Fruit fly (Drosophila melanogaster) whole organism, embryonic: Measurements from ENCODE around the gene CG3091.

ENCODE experiments used
- Asciz ChIP-seq: fragments of 200-800 bp; sonication (Bioruptor generic); optimal IDR thresholded peaks from 2 replicates; lab custom pipeline; 2017; ENCODE audit warnings: missing biosample characterization, mild to moderate bottlenecking, missing genetic modification characterization, missing genetic modification reagents
- B-H1 ChIP-seq: fragments of 200-800 bp; sonication (Bioruptor generic); IDR thresholded peaks from 3 replicates; pipeline ENCODE4 v1.3.6; 2022; ENCODE audit warnings: missing biosample characterization, missing genetic modification characterization
- CG10274 ChIP-seq: fragments of 200-800 bp; sonication (Bioruptor generic); optimal IDR thresholded peaks from 3 replicates; lab custom pipeline; 2017; ENCODE audit warnings: missing biosample characterization, mild to moderate bottlenecking, missing genetic modification characterization
- CG11247 ChIP-seq: fragments of 200-800 bp; sonication (Bioruptor generic); IDR thresholded peaks from 2 replicates; pipeline ENCODE4 v1.3.6; 2022; ENCODE audit warnings: missing biosample characterization, missing genetic modification characterization
- CG11695 ChIP-seq: fragments of 200-800 bp; sonication (Bioruptor generic); IDR thresholded peaks from 3 replicates; pipeline ENCODE4 v1.3.6; 2022; ENCODE audit warnings: missing biosample characterization, missing genetic modification characterization
- CG11696 ChIP-seq: fragments of 200-800 bp; sonication (Bioruptor generic); IDR thresholded peaks from 2 replicates; pipeline ENCODE4 v1.3.6; 2022; ENCODE audit warnings: missing biosample characterization, missing genetic modification characterization
- CG12769 ChIP-seq: fragments of 200-800 bp; sonication (Bioruptor generic); optimal IDR thresholded peaks from 2 replicates; lab custom pipeline; 2019; ENCODE audit warnings: missing biosample characterization, mild to moderate bottlenecking, missing genetic modification characterization, moderate library complexity
- CG13296 ChIP-seq: fragments of 200-800 bp; sonication (Bioruptor generic); optimal IDR thresholded peaks from 3 replicates; lab custom pipeline; 2018; ENCODE audit warnings: missing biosample characterization, mild to moderate bottlenecking, missing genetic modification characterization
- CG14710 ChIP-seq: fragments of 200-800 bp; sonication (Bioruptor generic); optimal IDR thresholded peaks from 3 replicates; lab custom pipeline; 2019; ENCODE audit warnings: missing biosample characterization, mild to moderate bottlenecking, missing genetic modification characterization, moderate library complexity
- CG14965 ChIP-seq: fragments of 200-800 bp; sonication (Bioruptor generic); optimal IDR thresholded peaks from 2 replicates; lab custom pipeline; 2016; ENCODE audit warnings: missing biosample characterization, missing genetic modification characterization, borderline replicate concordance
- CG15011 ChIP-seq: fragments of 200-800 bp; sonication (Bioruptor generic); optimal IDR thresholded peaks from 3 replicates; lab custom pipeline; 2018; ENCODE audit warnings: missing biosample characterization, mild to moderate bottlenecking, missing genetic modification characterization
- CG16813 ChIP-seq: fragments of 200-800 bp; sonication (Bioruptor generic); IDR thresholded peaks from 3 replicates; pipeline ENCODE4 v1.3.6; 2022; ENCODE audit warnings: missing biosample characterization, missing genetic modification characterization; ENCODE audit not compliant: partially characterized antibody
- CG17361 ChIP-seq: fragments of 200-800 bp; sonication (Bioruptor generic); IDR thresholded peaks from 3 replicates; pipeline ENCODE4 v1.3.6; 2022; ENCODE audit warnings: missing biosample characterization, missing genetic modification characterization
- CG3838 ChIP-seq: fragments of 200-800 bp; sonication (Bioruptor generic); optimal IDR thresholded peaks from 3 replicates; lab custom pipeline; 2016; ENCODE audit warnings: missing biosample characterization, missing genetic modification characterization
- CG7745 ChIP-seq: fragments of 200-800 bp; sonication (Bioruptor generic); optimal IDR thresholded peaks from 2 replicates; lab custom pipeline; 2018; ENCODE audit warnings: missing biosample characterization, mild to moderate bottlenecking, missing genetic modification characterization, moderate library complexity
- CG9215 ChIP-seq: fragments of 200-800 bp; sonication (Bioruptor generic); IDR thresholded peaks from 2 replicates; pipeline ENCODE4 v1.3.6; 2022; ENCODE audit warnings: missing biosample characterization, missing genetic modification characterization
- CG9609 ChIP-seq: fragments of 200-800 bp; sonication (Bioruptor generic); optimal IDR thresholded peaks from 3 replicates; lab custom pipeline; 2016; ENCODE audit warnings: missing biosample characterization, missing genetic modification characterization
- Elba2 ChIP-seq: fragments of 200-800 bp; sonication (Bioruptor generic); optimal IDR thresholded peaks from 3 replicates; lab custom pipeline; 2016; ENCODE audit warnings: missing biosample characterization, missing genetic modification characterization
- Fer3 ChIP-seq: fragments of 200-800 bp; sonication (Bioruptor generic); optimal IDR thresholded peaks from 2 replicates; lab custom pipeline; 2018; ENCODE audit warnings: missing biosample characterization, mild to moderate bottlenecking, missing genetic modification characterization, moderate library complexity
- HHEX ChIP-seq: fragments of 200-800 bp; sonication (Bioruptor generic); optimal IDR thresholded peaks from 3 replicates; lab custom pipeline; 2017; ENCODE audit warnings: missing biosample characterization, mild to moderate bottlenecking, missing genetic modification characterization, missing genetic modification reagents
- Hmx ChIP-seq: fragments of 200-800 bp; sonication (Bioruptor generic); optimal IDR thresholded peaks from 2 replicates; lab custom pipeline; 2016; ENCODE audit warnings: missing biosample characterization, missing genetic modification characterization
- Jarid2 ChIP-seq: fragments of 200-800 bp; sonication (Bioruptor generic); optimal IDR thresholded peaks from 3 replicates; lab custom pipeline; 2017; ENCODE audit warnings: mild to moderate bottlenecking, missing biosample characterization, missing genetic modification reagents, missing genetic modification characterization
- Kr ChIP-seq: fragments of 200-800 bp; sonication (Bioruptor generic); optimal IDR thresholded peaks from 2 replicates; lab custom pipeline; 2017; ENCODE audit warnings: missing biosample characterization, mild to moderate bottlenecking, missing genetic modification characterization
- MESR4 ChIP-seq: fragments of 200-800 bp; sonication (Bioruptor generic); optimal IDR thresholded peaks from 2 replicates; lab custom pipeline; 2018; ENCODE audit warnings: missing biosample characterization, mild to moderate bottlenecking, missing genetic modification characterization, moderate library complexity
- Mad ChIP-seq: fragments of 200-800 bp; sonication (Bioruptor generic); optimal IDR thresholded peaks from 2 replicates; lab custom pipeline; 2016; ENCODE audit warnings: missing biosample characterization, missing genetic modification characterization
- Med ChIP-seq: fragments of 200-800 bp; sonication (Bioruptor generic); peaks from one replicate; lab custom pipeline; 2016; ENCODE audit warnings: missing biosample characterization, missing genetic modification characterization, mild to moderate bottlenecking, inconsistent platforms, moderate library complexity
- Optix ChIP-seq: fragments of 200-800 bp; sonication (Bioruptor generic); IDR thresholded peaks from 3 replicates; pipeline ENCODE4 v1.3.6; 2022; ENCODE audit warnings: missing biosample characterization, missing genetic modification characterization
- Rx ChIP-seq: fragments of 200-800 bp; sonication (Bioruptor generic); IDR thresholded peaks from 2 replicates; pipeline ENCODE4 v1.3.6; 2022; ENCODE audit warnings: missing biosample characterization, missing genetic modification characterization
- Usf ChIP-seq: fragments of 200-800 bp; sonication (Bioruptor generic); optimal IDR thresholded peaks from 2 replicates; lab custom pipeline; 2017; ENCODE audit warnings: missing genotype, missing biosample characterization, missing genetic modification characterization
- bab2 ChIP-seq: fragments of 200-800 bp; sonication (Bioruptor generic); optimal IDR thresholded peaks from 2 replicates; lab custom pipeline; 2016; ENCODE audit warnings: missing biosample characterization, missing genetic modification characterization
- crol ChIP-seq: fragments of 200-800 bp; sonication (Bioruptor generic); IDR thresholded peaks from 2 replicates; pipeline ENCODE4 v1.3.6; 2022; ENCODE audit warnings: missing biosample characterization, missing genetic modification characterization
- cwo ChIP-seq: fragments of 200-800 bp; sonication (Bioruptor generic); optimal IDR thresholded peaks from 3 replicates; lab custom pipeline; 2017; ENCODE audit warnings: missing biosample characterization, missing genetic modification characterization, mild to moderate bottlenecking, moderate library complexity, missing genetic modification reagents
- dimm ChIP-seq: fragments of 200-800 bp; sonication (Bioruptor generic); IDR thresholded peaks from 2 replicates; pipeline ENCODE4 v1.3.6; 2022; ENCODE audit warnings: missing biosample characterization, missing genetic modification characterization
- emc ChIP-seq: fragments of 200-800 bp; sonication (Bioruptor generic); optimal IDR thresholded peaks from 2 replicates; lab custom pipeline; 2016; ENCODE audit warnings: missing biosample characterization, missing genetic modification characterization
- fd102C ChIP-seq: fragments of 200-800 bp; sonication (Bioruptor generic); optimal IDR thresholded peaks from 2 replicates; lab custom pipeline; 2018; ENCODE audit warnings: missing biosample characterization, mild to moderate bottlenecking, missing genetic modification characterization, moderate library complexity
- fru ChIP-seq: fragments of >200 bp; optimal IDR thresholded peaks from 2 replicates; lab custom pipeline; 2017
- gsb ChIP-seq: fragments of 200-800 bp; sonication (Bioruptor generic); IDR thresholded peaks from 2 replicates; pipeline ENCODE4 v1.3.6; 2022; ENCODE audit warnings: missing biosample characterization, missing genetic modification characterization
- gt ChIP-seq: fragments of 200-800 bp; sonication (Bioruptor generic); IDR thresholded peaks from 2 replicates; pipeline ENCODE4 v1.3.6; 2022; ENCODE audit warnings: missing biosample characterization, missing genetic modification characterization
- ham ChIP-seq: fragments of 200-800 bp; sonication (Bioruptor generic); IDR thresholded peaks from 2 replicates; pipeline ENCODE4 v1.3.6; 2022; ENCODE audit warnings: missing biosample characterization, missing genetic modification characterization
- odd ChIP-seq: fragments of 200-800 bp; sonication (Bioruptor generic); optimal IDR thresholded peaks from 2 replicates; lab custom pipeline; 2017; ENCODE audit warnings: missing biosample characterization, mild to moderate bottlenecking, missing genetic modification characterization
- p53 ChIP-seq: fragments of 200-800 bp; sonication (Bioruptor generic); optimal IDR thresholded peaks from 2 replicates; lab custom pipeline; 2016; ENCODE audit warnings: missing biosample characterization, missing genetic modification characterization
- phol ChIP-seq: fragments of 200-800 bp; sonication (Bioruptor generic); optimal IDR thresholded peaks from 3 replicates; lab custom pipeline; 2018; ENCODE audit warnings: missing biosample characterization, mild to moderate bottlenecking, missing genetic modification characterization, moderate library complexity
- pros ChIP-seq: fragments of 200-800 bp; sonication (Bioruptor generic); optimal IDR thresholded peaks from 3 replicates; lab custom pipeline; 2019; ENCODE audit warnings: missing biosample characterization, mild to moderate bottlenecking, missing genetic modification characterization, moderate library complexity
- row ChIP-seq: fragments of 200-800 bp; sonication (Bioruptor generic); IDR thresholded peaks from 3 replicates; pipeline ENCODE4 v1.3.6; 2022; ENCODE audit warnings: missing biosample characterization, missing genetic modification characterization
- run ChIP-seq: fragments of 200-800 bp; sonication (Bioruptor generic); optimal IDR thresholded peaks from 3 replicates; lab custom pipeline; 2018; ENCODE audit warnings: missing biosample characterization, mild to moderate bottlenecking, missing genetic modification characterization
- sc ChIP-seq, 3 experiments: fragments of >200 bp in 2 of 3; fragments of 200-800 bp in 1 of 3; sonication (Bioruptor generic) in 1 of 3; optimal IDR thresholded peaks; 2 replicates in 2 of 3; 3 replicates in 1 of 3; lab custom pipeline; 2017; ENCODE audit warnings: mild to moderate bottlenecking in 1 of 3, missing biosample characterization in 1 of 3, missing genetic modification characterization in 1 of 3, missing genetic modification reagents in 1 of 3
- schlank ChIP-seq: fragments of 200-800 bp; sonication (Bioruptor generic); optimal IDR thresholded peaks from 2 replicates; lab custom pipeline; 2018; ENCODE audit warnings: missing biosample characterization, mild to moderate bottlenecking, missing genetic modification characterization
- sens ChIP-seq: fragments of 200-800 bp; sonication (Bioruptor generic); peaks from one replicate; lab custom pipeline; 2016; ENCODE audit warnings: missing biosample characterization, missing genetic modification characterization
- seq ChIP-seq: fragments of 200-800 bp; sonication (Bioruptor generic); IDR thresholded peaks from 2 replicates; pipeline ENCODE4 v1.3.6; 2022; ENCODE audit warnings: missing biosample characterization, missing genetic modification characterization
- shn ChIP-seq: fragments of 200-800 bp; sonication (Bioruptor generic); optimal IDR thresholded peaks from 3 replicates; lab custom pipeline; 2016; ENCODE audit warnings: missing biosample characterization, missing genetic modification characterization
- twi ChIP-seq: fragments of 200-800 bp; optimal IDR thresholded peaks from 2 replicates; lab custom pipeline; 2019; ENCODE audit warnings: missing biosample characterization, mild to moderate bottlenecking, missing genetic modification characterization, moderate library complexity
- vfl ChIP-seq: fragments of 200-800 bp; sonication (Bioruptor generic); optimal IDR thresholded peaks from 2 replicates; lab custom pipeline; 2016; ENCODE audit warnings: missing biosample characterization, missing genetic modification characterization

Gene CG3091

DNA sequence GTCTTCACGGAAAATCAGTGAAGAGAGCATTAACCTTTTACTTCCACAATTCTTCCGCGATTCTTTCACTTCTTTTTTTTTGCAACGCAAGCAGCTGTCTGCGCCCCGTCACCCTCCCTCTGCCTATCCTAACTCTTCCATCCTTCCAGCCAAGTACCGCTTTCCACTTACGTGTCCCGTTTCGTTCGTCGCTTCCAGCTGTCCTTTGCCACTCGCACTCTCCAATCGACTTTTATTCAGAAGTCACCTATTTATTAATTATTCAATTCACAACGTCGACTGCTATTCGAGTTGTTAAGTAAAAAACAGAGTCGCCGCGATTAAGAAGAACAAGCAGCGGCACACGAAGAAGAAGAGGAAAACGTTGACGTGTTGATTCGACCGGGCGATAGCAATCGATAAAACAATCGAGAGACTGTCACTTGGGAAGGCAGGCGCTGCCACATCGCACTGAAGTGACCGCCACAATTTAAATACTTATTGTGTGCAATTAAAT, 20.8 kb upstream of the CG3091 start, which contains the start of gene Grp170 (continued):
- TF ChIP-seq Optix (GFP tag; lab: Robert Waterston, UW) = no peak
- no peak for TF ChIP-seq CG11696
- TF ChIP-seq twi (tag; lab: Kevin White, UChicago) = no peak
- no peak for TF ChIP-seq gsb (GFP tag; lab: Robert Waterston, UW)
- TF ChIP-seq CG11695 (GFP tag; lab: Robert Waterston, UW) = no peak
- no peak for TF ChIP-seq odd (GFP tag; lab: Kevin White, UChicago)
- TF ChIP-seq B-H1 (GFP tag; lab: Robert Waterston, UW) = no peak
- no peak for TF ChIP-seq CG9215 (GFP tag; lab: Robert Waterston, UW)
- TF ChIP-seq CG9609 (GFP tag; lab: Kevin White, UChicago) = no peak
- peak; percentile 90 for TF ChIP-seq Med
- TF ChIP-seq gt (GFP tag; lab: Robert Waterston, UW) = no peak
- no peak for TF ChIP-seq vfl (GFP tag; lab: Kevin White, UChicago)
- peak; percentile 39 for TF ChIP-seq phol (tag; lab: Kevin White, UChicago)
- no peak for TF ChIP-seq fru (lab: Kevin White, UChicago)
- TF ChIP-seq seq = no peak
- TF ChIP-seq sc (optimal IDR thresholded peaks at IDR 0.05; lab: Kevin White, UChicago) = no peak
- TF ChIP-seq sc (GFP tag; optimal IDR thresholded peaks at IDR 0.05; lab: Kevin White, UChicago) = no peak
- TF ChIP-seq dimm (GFP tag; lab: Robert Waterston, UW) = no peak
- TF ChIP-seq cwo (GFP tag; lab: Kevin White, UChicago) = no peak
- TF ChIP-seq fd102C = no peak
- TF ChIP-seq Usf = no peak
- no peak for TF ChIP-seq ham (GFP tag; lab: Robert Waterston, UW)
- no peak for TF ChIP-seq pros (GFP tag; lab: Kevin White, UChicago)
- TF ChIP-seq CG12769 (tag; lab: Kevin White, UChicago) = no peak
- no peak for TF ChIP-seq emc (GFP tag; lab: Kevin White, UChicago)
- TF ChIP-seq Rx = no peak
- TF ChIP-seq Asciz (GFP tag; lab: Kevin White, UChicago) = no peak
- no peak for TF ChIP-seq CG13296 (GFP tag; lab: Kevin White, UChicago)
- TF ChIP-seq Jarid2 (GFP tag; lab: Kevin White, UChicago) = no peak
- TF ChIP-seq row (GFP tag; lab: Robert Waterston, UW) = no peak
- no peak for TF ChIP-seq CG15011
- no peak for TF ChIP-seq bab2 (GFP tag; lab: Kevin White, UChicago)
- TF ChIP-seq CG3838 = no peak
- no peak for TF ChIP-seq CG7745 (tag; lab: Kevin White, UChicago)
- no peak for TF ChIP-seq Elba2
- no peak for TF ChIP-seq CG10274
- TF ChIP-seq CG14710 = peak; percentile 66
- TF ChIP-seq crol = peak; percentile 94
- no peak for TF ChIP-seq run (tag; lab: Kevin White, UChicago)
- no peak for TF ChIP-seq Kr (GFP tag; lab: Kevin White, UChicago)
- no peak for TF ChIP-seq Hmx (GFP tag; lab: Kevin White, UChicago)
- TF ChIP-seq CG16813 (GFP tag; lab: Robert Waterston, UW) = peak; percentile 87
- no peak for TF ChIP-seq shn (GFP tag; lab: Kevin White, UChicago)
- TF ChIP-seq sens (GFP tag; lab: Kevin White, UChicago) = peak; percentile 81
- no peak for TF ChIP-seq Mad (GFP tag; lab: Kevin White, UChicago)
- no peak for TF ChIP-seq schlank (tag; lab: Kevin White, UChicago)
- no peak for TF ChIP-seq CG11247
- TF ChIP-seq Fer3 (tag; lab: Kevin White, UChicago) = no peak
- no peak for TF ChIP-seq p53 (GFP tag; lab: Kevin White, UChicago)
- 0 out of 3 replicates have a peak, but pooled peaks have one; percentile 14 for TF ChIP-seq CG17361
- TF ChIP-seq CG14965 (GFP tag; lab: Kevin White, UChicago) = no peak
- no peak for TF ChIP-seq HHEX (GFP tag; lab: Kevin White, UChicago)
- peak; percentile 86 for TF ChIP-seq MESR4
